Fruit fly (Drosophila melanogaster) whole organism, embryonic: ENCODE data around the gene CG12470.

Experiments used
- CG11504 ChIP-seq: fragments of 200-800 bp; sonication (Bioruptor generic); optimal IDR thresholded peaks from 3 replicates; lab custom pipeline; 2019; ENCODE audit warnings: missing biosample characterization, mild to moderate bottlenecking, missing genetic modification characterization, moderate library complexity
- CG12391 ChIP-seq: fragments of 200-800 bp; sonication (Bioruptor generic); optimal IDR thresholded peaks from 3 replicates; lab custom pipeline; 2018; ENCODE audit warnings: missing biosample characterization, mild to moderate bottlenecking, missing genetic modification characterization, moderate library complexity
- CG12769 ChIP-seq: fragments of 200-800 bp; sonication (Bioruptor generic); optimal IDR thresholded peaks from 2 replicates; lab custom pipeline; 2019; ENCODE audit warnings: missing biosample characterization, mild to moderate bottlenecking, missing genetic modification characterization, moderate library complexity
- CG15011 ChIP-seq: fragments of 200-800 bp; sonication (Bioruptor generic); optimal IDR thresholded peaks from 3 replicates; lab custom pipeline; 2018; ENCODE audit warnings: missing biosample characterization, mild to moderate bottlenecking, missing genetic modification characterization
- CG15269 ChIP-seq: fragments of 200-800 bp; sonication (Bioruptor generic); optimal IDR thresholded peaks from 2 replicates; lab custom pipeline; 2018; ENCODE audit warnings: missing biosample characterization, mild to moderate bottlenecking, missing genetic modification characterization, moderate library complexity
- CG17359 ChIP-seq: fragments of 200-800 bp; sonication (Bioruptor generic); optimal IDR thresholded peaks from 3 replicates; lab custom pipeline; 2018; ENCODE audit warnings: missing biosample characterization, mild to moderate bottlenecking, missing genetic modification characterization, moderate library complexity
- CG17361 ChIP-seq: fragments of 200-800 bp; sonication (Bioruptor generic); IDR thresholded peaks from 3 replicates; pipeline ENCODE4 v1.3.6; 2022; ENCODE audit warnings: missing biosample characterization, missing genetic modification characterization
- CG17829 ChIP-seq: fragments of 200-800 bp; optimal IDR thresholded peaks from 2 replicates; lab custom pipeline; 2019; ENCODE audit warnings: missing biosample characterization, mild to moderate bottlenecking, missing genetic modification characterization, moderate library complexity
- CG18262 ChIP-seq: fragments of 200-800 bp; optimal IDR thresholded peaks from 3 replicates; lab custom pipeline; 2019; ENCODE audit warnings: missing biosample characterization, mild to moderate bottlenecking, missing genetic modification characterization, moderate library complexity
- CG2678 ChIP-seq: fragments of 200-800 bp; sonication (Bioruptor generic); optimal IDR thresholded peaks from 3 replicates; lab custom pipeline; 2019; ENCODE audit warnings: missing biosample characterization, mild to moderate bottlenecking, missing genetic modification characterization, moderate library complexity
- CG2712 ChIP-seq: fragments of 200-800 bp; optimal IDR thresholded peaks from 3 replicates; lab custom pipeline; 2019; ENCODE audit warnings: missing biosample characterization, mild to moderate bottlenecking, missing genetic modification characterization, moderate library complexity
- CG30403 ChIP-seq: fragments of 200-800 bp; sonication (Bioruptor generic); optimal IDR thresholded peaks from 3 replicates; lab custom pipeline; 2016; ENCODE audit warnings: missing biosample characterization, missing genetic modification characterization
- CG31441 ChIP-seq: fragments of 200-800 bp; sonication (Bioruptor generic); IDR thresholded peaks from 2 replicates; pipeline ENCODE4 v1.3.6; 2022; ENCODE audit warnings: missing biosample characterization, missing genetic modification characterization
- CG7839 ChIP-seq: fragments of 200-800 bp; sonication (Bioruptor generic); optimal IDR thresholded peaks from 3 replicates; lab custom pipeline; 2018; ENCODE audit warnings: missing biosample characterization, mild to moderate bottlenecking, missing genetic modification characterization, moderate library complexity
- CG7928 ChIP-seq: fragments of 200-800 bp; sonication (Bioruptor generic); optimal IDR thresholded peaks from 2 replicates; lab custom pipeline; 2017; ENCODE audit warnings: missing biosample characterization, mild to moderate bottlenecking, missing genetic modification characterization
- Eip74EF ChIP-seq, 2 experiments: fragments of 200-800 bp in 1 of 2; fragments of >200 bp in 1 of 2; sonication (Bioruptor generic) in 1 of 2; optimal IDR thresholded peaks; 2 replicates each; lab custom pipeline; 2017 to 2019; ENCODE audit warnings: missing biosample characterization in 2 of 2, missing genetic modification characterization in 2 of 2, mild to moderate bottlenecking in 1 of 2, moderate library complexity in 1 of 2
- HLH3B ChIP-seq: fragments of 200-800 bp; sonication (Bioruptor generic); IDR thresholded peaks from 2 replicates; pipeline ENCODE4 v1.3.6; 2022; ENCODE audit warnings: missing biosample characterization, missing genetic modification characterization
- Hr51 ChIP-seq, 2 experiments: fragments of 200-800 bp; sonication (Bioruptor generic); optimal IDR thresholded peaks; 2 replicates in 1 of 2; 3 replicates in 1 of 2; lab custom pipeline; 2016 to 2018; ENCODE audit warnings: missing biosample characterization in 2 of 2, missing genetic modification characterization in 2 of 2, mild to moderate bottlenecking in 1 of 2, moderate library complexity in 1 of 2
- Hr78 ChIP-seq, 2 experiments: fragments of 200-800 bp in 1 of 2; fragments of >200 bp in 1 of 2; sonication (Bioruptor generic) in 1 of 2; optimal IDR thresholded peaks; 2 replicates each; lab custom pipeline; 2017 to 2019; ENCODE audit warnings: missing biosample characterization in 2 of 2, missing genetic modification characterization in 2 of 2, mild to moderate bottlenecking in 1 of 2, moderate library complexity in 1 of 2
- Oli ChIP-seq: fragments of 200-800 bp; sonication (Bioruptor generic); optimal IDR thresholded peaks from 2 replicates; lab custom pipeline; 2018; ENCODE audit warnings: missing biosample characterization, mild to moderate bottlenecking, missing genetic modification characterization, moderate library complexity
- Pdp1 ChIP-seq, 2 experiments: fragments of 200-800 bp; sonication (Bioruptor generic); optimal IDR thresholded peaks; 3 replicates each; lab custom pipeline; 2016; ENCODE audit warnings: missing biosample characterization in 2 of 2, missing genetic modification characterization in 2 of 2, mild to moderate bottlenecking in 1 of 2, moderate library complexity in 1 of 2
- Ptx1 ChIP-seq: fragments of 200-800 bp; sonication (Bioruptor generic); IDR thresholded peaks from 2 replicates; pipeline ENCODE4 v1.3.6; 2022; ENCODE audit warnings: missing biosample characterization, missing genetic modification characterization
- Sox102F ChIP-seq: fragments of 200-800 bp; sonication (Bioruptor generic); optimal IDR thresholded peaks from 2 replicates; lab custom pipeline; 2018; ENCODE audit warnings: missing biosample characterization, mild to moderate bottlenecking, missing genetic modification characterization, moderate library complexity
- Sry-δ ChIP-seq: fragments of 200-800 bp; sonication (Bioruptor generic); optimal IDR thresholded peaks from 2 replicates; lab custom pipeline; 2016; ENCODE audit warnings: missing biosample characterization, missing genetic modification characterization
- Stat92E ChIP-seq, 3 experiments: fragments of >200 bp in 2 of 3; fragments of 200-800 bp in 1 of 3; sonication (Bioruptor generic) in 1 of 3; optimal IDR thresholded peaks; 2 replicates each; lab custom pipeline; 2017 to 2019; ENCODE audit warnings: missing biosample characterization in 3 of 3, missing genetic modification characterization in 3 of 3, mild to moderate bottlenecking in 1 of 3, moderate library complexity in 1 of 3
- cg ChIP-seq: fragments of 200-800 bp; sonication (Bioruptor generic); optimal IDR thresholded peaks from 3 replicates; lab custom pipeline; 2019; ENCODE audit warnings: missing biosample characterization, mild to moderate bottlenecking, missing genetic modification characterization, moderate library complexity
- dmrt99B ChIP-seq: fragments of 200-800 bp; sonication (Bioruptor generic); optimal IDR thresholded peaks from 2 replicates; lab custom pipeline; 2018; ENCODE audit warnings: missing biosample characterization, mild to moderate bottlenecking, missing genetic modification characterization, moderate library complexity
- emc ChIP-seq: fragments of 200-800 bp; sonication (Bioruptor generic); optimal IDR thresholded peaks from 2 replicates; lab custom pipeline; 2016; ENCODE audit warnings: missing biosample characterization, missing genetic modification characterization
- en ChIP-seq: fragments of 200-800 bp; sonication (Bioruptor generic); optimal IDR thresholded peaks from 2 replicates; lab custom pipeline; 2016; ENCODE audit warnings: missing biosample characterization, missing genetic modification characterization
- gem ChIP-seq: fragments of 200-800 bp; sonication (Bioruptor generic); optimal IDR thresholded peaks from 2 replicates; lab custom pipeline; 2019; ENCODE audit warnings: missing biosample characterization, mild to moderate bottlenecking, missing genetic modification characterization, moderate library complexity
- grau ChIP-seq: fragments of 200-800 bp; optimal IDR thresholded peaks from 3 replicates; lab custom pipeline; 2019; ENCODE audit warnings: missing biosample characterization, mild to moderate bottlenecking, missing genetic modification characterization, moderate library complexity
- gsb-n ChIP-seq: fragments of 200-800 bp; sonication (Bioruptor generic); optimal IDR thresholded peaks from 3 replicates; lab custom pipeline; 2018; ENCODE audit warnings: missing biosample characterization, mild to moderate bottlenecking, missing genetic modification characterization
- kni ChIP-seq: fragments of 200-800 bp; sonication (Bioruptor generic); optimal IDR thresholded peaks from 3 replicates; lab custom pipeline; 2017; ENCODE audit warnings: mild to moderate bottlenecking, missing biosample characterization, missing genetic modification reagents, missing genetic modification characterization
- lov ChIP-seq, 2 experiments: fragments of 200-800 bp in 1 of 2; fragments of >200 bp in 1 of 2; sonication (Bioruptor generic) in 1 of 2; IDR thresholded peaks in 1 of 2; optimal IDR thresholded peaks in 1 of 2; 2 replicates in 1 of 2; 3 replicates in 1 of 2; pipeline versions ENCODE4 v1.3.6 to Lab custom; 2017 to 2022; ENCODE audit warnings: missing biosample characterization in 1 of 2, missing genetic modification characterization in 1 of 2
- nmo ChIP-seq: fragments of 200-800 bp; sonication (Bioruptor generic); optimal IDR thresholded peaks from 2 replicates; lab custom pipeline; 2018; ENCODE audit warnings: missing biosample characterization, mild to moderate bottlenecking, missing genetic modification characterization, moderate library complexity
- nom ChIP-seq: fragments of 200-800 bp; sonication (Bioruptor generic); optimal IDR thresholded peaks from 2 replicates; lab custom pipeline; 2017; ENCODE audit warnings: missing biosample characterization, missing genetic modification characterization, mild to moderate bottlenecking, moderate library complexity, missing genetic modification reagents
- pfk ChIP-seq: fragments of 200-800 bp; sonication (Bioruptor generic); optimal IDR thresholded peaks from 2 replicates; lab custom pipeline; 2018; ENCODE audit warnings: missing biosample characterization, mild to moderate bottlenecking, missing genetic modification characterization, moderate library complexity
- phol ChIP-seq: fragments of 200-800 bp; sonication (Bioruptor generic); optimal IDR thresholded peaks from 3 replicates; lab custom pipeline; 2018; ENCODE audit warnings: missing biosample characterization, mild to moderate bottlenecking, missing genetic modification characterization, moderate library complexity
- pzg ChIP-seq: fragments of 200-800 bp; sonication (Bioruptor generic); optimal IDR thresholded peaks from 3 replicates; lab custom pipeline; 2018; ENCODE audit warnings: missing biosample characterization, mild to moderate bottlenecking, missing genetic modification characterization, moderate library complexity
- sd ChIP-seq: fragments of 200-800 bp; sonication (Bioruptor generic); optimal IDR thresholded peaks from 3 replicates; lab custom pipeline; 2018; ENCODE audit warnings: missing biosample characterization, mild to moderate bottlenecking, missing genetic modification characterization, moderate library complexity
- sens ChIP-seq: fragments of 200-800 bp; sonication (Bioruptor generic); peaks from one replicate; lab custom pipeline; 2016; ENCODE audit warnings: missing biosample characterization, missing genetic modification characterization
- sqz ChIP-seq: fragments of 200-800 bp; sonication (Bioruptor generic); optimal IDR thresholded peaks from 3 replicates; lab custom pipeline; 2018; ENCODE audit warnings: missing biosample characterization, mild to moderate bottlenecking, missing genetic modification characterization
- stwl ChIP-seq: fragments of 200-800 bp; sonication (Bioruptor generic); optimal IDR thresholded peaks from 3 replicates; lab custom pipeline; 2018; ENCODE audit warnings: missing biosample characterization, mild to moderate bottlenecking, missing genetic modification characterization, moderate library complexity
- unpg ChIP-seq: fragments of 200-800 bp; sonication (Bioruptor generic); optimal IDR thresholded peaks from 3 replicates; lab custom pipeline; 2018; ENCODE audit warnings: missing biosample characterization, mild to moderate bottlenecking, missing genetic modification characterization, moderate library complexity
- vvl ChIP-seq: fragments of 200-800 bp; sonication (Bioruptor generic); IDR thresholded peaks from 2 replicates; pipeline ENCODE4 v1.3.6; 2022; ENCODE audit warnings: missing biosample characterization, missing genetic modification characterization
- yki ChIP-seq: fragments of >200 bp; optimal IDR thresholded peaks from 3 replicates; lab custom pipeline; 2018

Gene CG12470

dm6 chrX:339866-340571 is 32.5 kb downstream of the CG12470 start:
- TF ChIP-seq CG31441 (GFP tag; lab: Robert Waterston, UW) (peak; percentile 40; the same call in 1 of the 2 replicates), gem (tag; lab: Kevin White, UChicago) (peak; percentile 60), pfk (no peak), CG30403 (GFP tag; lab: Kevin White, UChicago) (peak; percentile 27), lov (optimal IDR thresholded peaks at IDR 0.05; lab: Kevin White, UChicago) (no peak), lov (GFP tag; IDR thresholded peaks at IDR 0.05; lab: Robert Waterston, UW) (no peak), emc (GFP tag; lab: Kevin White, UChicago) (no peak), dmrt99B (tag; lab: Kevin White, UChicago) (peak; percentile 50), cg (GFP tag; lab: Kevin White, UChicago) (peak; percentile 45), Eip74EF (GFP tag; optimal IDR thresholded peaks at IDR 0.05; lab: Kevin White, UChicago) (peak in 1 of 2 experiments; percentile 53), CG2712 (tag; lab: Kevin White, UChicago) (peak; percentile 37), Oli (peak; percentile 9), Sox102F (GFP tag; lab: Kevin White, UChicago) (peak; percentile 58), CG2678 (tag; lab: Kevin White, UChicago) (peak; percentile 13), Pdp1 (GFP tag; optimal IDR thresholded peaks at IDR 0.05; lab: Kevin White, UChicago) (peak in 1 of 2 experiments; percentile 21), HLH3B (GFP tag; lab: Robert Waterston, UW) (0 out of 2 replicates have a peak, but pooled peaks have one; percentile 11), Ptx1 (GFP tag; lab: Robert Waterston, UW) (0 out of 2 replicates have a peak, but pooled peaks have one; percentile 15), CG17829 (peak; percentile 4), kni (GFP tag; lab: Kevin White, UChicago) (peak; percentile 24), CG11504 (tag; lab: Kevin White, UChicago) (peak; percentile 43), CG12769 (tag; lab: Kevin White, UChicago) (peak; percentile 0), Hr78 (GFP tag; optimal IDR thresholded peaks at IDR 0.05; lab: Kevin White, UChicago) (peak in 1 of 2 experiments; percentile 53), sd (peak; percentile 83), gsb-n (peak; percentile 5), CG17359 (tag; lab: Kevin White, UChicago) (peak; percentile 20), sqz (GFP tag; lab: Kevin White, UChicago) (peak; percentile 42), phol (tag; lab: Kevin White, UChicago) (peak; percentile 32), CG7839 (tag; lab: Kevin White, UChicago) (peak; percentile 16), Stat92E (GFP tag; optimal IDR thresholded peaks at IDR 0.05; lab: Kevin White, UChicago) (no peak), CG17361 (0 out of 3 replicates have a peak, but pooled peaks have one; percentile 25), CG18262 (tag; lab: Kevin White, UChicago) (peak; percentile 10), grau (peak; percentile 12), Hr51 (GFP tag; optimal IDR thresholded peaks at IDR 0.05; lab: Kevin White, UChicago) (peak in 1 of 2 experiments; percentile 57), en (GFP tag; lab: Kevin White, UChicago) (no peak), yki (no peak), stwl (tag; lab: Kevin White, UChicago) (peak; percentile 76), CG15269 (tag; lab: Kevin White, UChicago) (peak; percentile 18), pzg (GFP tag; lab: Kevin White, UChicago) (no peak), unpg (GFP tag; lab: Kevin White, UChicago) (peak; percentile 18), nmo (GFP tag; lab: Kevin White, UChicago) (peak; percentile 7), Sry-δ (GFP tag; lab: Kevin White, UChicago) (no peak), CG7928 (GFP tag; lab: Kevin White, UChicago) (no peak), CG15011 (GFP tag; lab: Kevin White, UChicago) (no peak), nom (GFP tag; lab: Kevin White, UChicago) (no peak), vvl (peak; percentile 75), CG12391 (tag; lab: Kevin White, UChicago) (peak; percentile 18), sens (GFP tag; lab: Kevin White, UChicago) (peak; percentile 86)
